Worm (Caenorhabditis elegans) whole organism, L3 larva: Measurements from ENCODE around the gene F44A6.5.
A peak's percentile ranks its signal among the peaks of the same experiment; 100 is the strongest.

ENCODE experiments used
- R02D3.7 ChIP-seq: fragments of 150-350 bp; optimal IDR thresholded peaks from 2 replicates; lab custom pipeline; 2014; ENCODE audit warnings: missing biosample characterization, missing genetic modification characterization
- ceh-82 ChIP-seq: fragments of 150-350 bp; optimal IDR thresholded peaks from 2 replicates; lab custom pipeline; 2014; ENCODE audit warnings: missing biosample characterization, missing genetic modification characterization
- egl-27 ChIP-seq: sonication (generic microtip); optimal IDR thresholded peaks from 4 replicates; lab custom pipeline; 2017; ENCODE audit warnings: missing biosample characterization, missing genetic modification reagents, missing genetic modification characterization
- elt-1 ChIP-seq: fragments of 150-350 bp; optimal IDR thresholded peaks from 2 replicates; lab custom pipeline; 2014; ENCODE audit warnings: missing biosample characterization, missing genetic modification characterization
- elt-3 ChIP-seq, 3 experiments: fragments of 150-350 bp in 1 of 3; sonication (generic microtip) in 2 of 3; optimal IDR thresholded peaks; 2 replicates in 2 of 3; 4 replicates in 1 of 3; lab custom pipeline; 2014 to 2017; ENCODE audit warnings: missing biosample characterization in 3 of 3, missing genetic modification characterization in 3 of 3
- fkh-10 ChIP-seq: sonication (generic microtip); optimal IDR thresholded peaks from 2 replicates; lab custom pipeline; 2017; ENCODE audit warnings: missing biosample characterization, missing genetic modification reagents, missing genetic modification characterization
- lsy-12 ChIP-seq: sonication (generic microtip); optimal IDR thresholded peaks from 2 replicates; lab custom pipeline; 2016; ENCODE audit warnings: mild to moderate bottlenecking, missing genetic modification characterization, missing compliant biosample characterization
- nhr-11 ChIP-seq: fragments of 150-350 bp; optimal IDR thresholded peaks from 2 replicates; lab custom pipeline; 2014; ENCODE audit warnings: missing biosample characterization, missing genetic modification characterization
- nhr-23 ChIP-seq: fragments of 150-350 bp; optimal IDR thresholded peaks from 2 replicates; lab custom pipeline; 2014; ENCODE audit warnings: missing biosample characterization, missing genetic modification reagents, missing genetic modification characterization
- nhr-237 ChIP-seq: fragments of 150-350 bp; optimal IDR thresholded peaks from 2 replicates; lab custom pipeline; 2014; ENCODE audit warnings: missing biosample characterization, missing genetic modification characterization
- nhr-28 ChIP-seq: fragments of 150-350 bp; optimal IDR thresholded peaks from 2 replicates; lab custom pipeline; 2014; ENCODE audit warnings: missing biosample characterization, missing genetic modification characterization
- nhr-67 ChIP-seq: fragments of 150-350 bp; optimal IDR thresholded peaks from 2 replicates; lab custom pipeline; 2014; ENCODE audit warnings: missing biosample characterization, missing genetic modification characterization
- nhr-76 ChIP-seq: fragments of 150-350 bp; sonication (generic microtip); optimal IDR thresholded peaks from 5 replicates; lab custom pipeline; 2014; ENCODE audit warnings: missing biosample characterization, missing genetic modification characterization
- tbx-2 ChIP-seq: sonication (generic microtip); optimal IDR thresholded peaks from 2 replicates; lab custom pipeline; 2016; ENCODE audit warnings: mild to moderate bottlenecking, missing genetic modification characterization, missing compliant biosample characterization
- ztf-4 ChIP-seq: fragments of 150-350 bp; optimal IDR thresholded peaks from 2 replicates; lab custom pipeline; 2014; ENCODE audit warnings: missing biosample characterization, missing genetic modification characterization

Gene F44A6.5

ce11 chrX:10172004-10172584, 46.6 kb downstream of the F44A6.5 start, which contains the start of gene C07A4.2:
TSS of gene C07A4.2 (plus strand) at chrX:10172198.
- TF ChIP-seq egl-27 (tag; lab: Kevin White, UChicago), result no peak
- TF ChIP-seq lsy-12 (tag; lab: Kevin White, UChicago), result no peak
- peak in 1 of 3 experiments; percentile 31 for TF ChIP-seq elt-3 (tag; optimal IDR thresholded peaks at IDR 0.05; lab: Kevin White, UChicago)

- TF ChIP-seq nhr-11 (tag; lab: Kevin White, UChicago) (no peak), nhr-23 (tag; lab: Kevin White, UChicago) (peak; percentile 36), ceh-82 (tag; lab: Kevin White, UChicago) (no peak), nhr-76 (tag; lab: Kevin White, UChicago) (no peak), fkh-10 (GFP tag; lab: Kevin White, UChicago) (no peak), tbx-2 (tag; lab: Kevin White, UChicago) (no peak), nhr-237 (tag; lab: Kevin White, UChicago) (no peak)
Observed at ce11 chrX:10170598-10170997, 48.1 kb downstream of the F44A6.5 start.

ce11 chrX:10168534-10168933, 50.2 kb downstream of the F44A6.5 start:
- TF ChIP-seq egl-27 (tag; lab: Kevin White, UChicago), result no peak
- TF ChIP-seq elt-1 (tag; lab: Kevin White, UChicago), result no peak
- no peak for TF ChIP-seq fkh-10 (GFP tag; lab: Kevin White, UChicago)
- TF ChIP-seq nhr-67 (tag; lab: Kevin White, UChicago), result no peak
- peak; percentile 80 for TF ChIP-seq nhr-23 (tag; lab: Kevin White, UChicago)
- no peak for TF ChIP-seq ztf-4 (tag; lab: Kevin White, UChicago)
- TF ChIP-seq nhr-11 (tag; lab: Kevin White, UChicago), result no peak
- TF ChIP-seq nhr-28 (tag; lab: Kevin White, UChicago), result no peak
- no peak for TF ChIP-seq R02D3.7 (tag; lab: Kevin White, UChicago)
- peak; percentile 14 for TF ChIP-seq lsy-12 (tag; lab: Kevin White, UChicago)
- TF ChIP-seq, all 47 proteins: peak for 2
